Fruit fly (Drosophila melanogaster) Kc167 (cell line): Measurements from ENCODE around the gene para.

Source experiments
- Sin3A ChIP-seq: fragments of >200 bp; optimal IDR thresholded peaks from 2 replicates; lab custom pipeline; 2018; ENCODE audit warnings: missing external identifiers
- h ChIP-seq: fragments of >200 bp; optimal IDR thresholded peaks from 3 replicates; lab custom pipeline; 2018; ENCODE audit warnings: missing external identifiers
- insv ChIP-seq: fragments of >200 bp; optimal IDR thresholded peaks from 3 replicates; lab custom pipeline; 2018; ENCODE audit warnings: missing external identifiers

- no peak for TF ChIP-seq h (lab: Kevin White, UChicago)
- TF ChIP-seq Sin3A: no peak
- no peak for TF ChIP-seq insv
Observed at dm6 chrX:16559514-16560510, 26.9 kb upstream of the para start, which contains the start of gene Pp2B-14D.
